Worm (Caenorhabditis elegans) whole organism, L2 larva: ENCODE data around the gene Y47D7A.6.

ENCODE experiments used
- F13H6.1 ChIP-seq: sonication (generic microtip); optimal IDR thresholded peaks from 2 replicates; lab custom pipeline; 2016; ENCODE audit warnings: missing genetic modification characterization, missing compliant biosample characterization
- Y55F3AM.14 ChIP-seq: fragments of 200-800 bp; sonication (Bioruptor generic); optimal IDR thresholded peaks from 2 replicates; lab custom pipeline; 2018; ENCODE audit warnings: mild to moderate bottlenecking, missing genetic modification characterization, missing compliant biosample characterization
- ceh-16 ChIP-seq: fragments of 150-350 bp; optimal IDR thresholded peaks from 2 replicates; lab custom pipeline; 2014; ENCODE audit warnings: missing biosample characterization, missing genetic modification characterization
- dmd-4 ChIP-seq: sonication (generic microtip); optimal IDR thresholded peaks from 2 replicates; lab custom pipeline; 2017; ENCODE audit warnings: missing biosample characterization, missing genetic modification characterization
- lin-13 ChIP-seq: fragments of 150-350 bp; optimal IDR thresholded peaks from 2 replicates; lab custom pipeline; 2014; ENCODE audit warnings: missing biosample characterization, missing genetic modification reagents, missing genetic modification characterization
- nhr-237 ChIP-seq: fragments of 150-350 bp; optimal IDR thresholded peaks from 2 replicates; lab custom pipeline; 2014; ENCODE audit warnings: missing biosample characterization, missing genetic modification characterization
- nhr-25 ChIP-seq: fragments of 150-350 bp; sonication (generic microtip); optimal IDR thresholded peaks from 3 replicates; lab custom pipeline; 2014; ENCODE audit warnings: missing biosample characterization, missing genetic modification characterization
- ztf-11 ChIP-seq: sonication (generic microtip); optimal IDR thresholded peaks from 2 replicates; lab custom pipeline; 2017; ENCODE audit warnings: missing biosample characterization, missing genetic modification characterization
- ztf-4 ChIP-seq: fragments of 150-350 bp; optimal IDR thresholded peaks from 2 replicates; lab custom pipeline; 2014; ENCODE audit warnings: missing biosample characterization, missing genetic modification characterization

DNA sequence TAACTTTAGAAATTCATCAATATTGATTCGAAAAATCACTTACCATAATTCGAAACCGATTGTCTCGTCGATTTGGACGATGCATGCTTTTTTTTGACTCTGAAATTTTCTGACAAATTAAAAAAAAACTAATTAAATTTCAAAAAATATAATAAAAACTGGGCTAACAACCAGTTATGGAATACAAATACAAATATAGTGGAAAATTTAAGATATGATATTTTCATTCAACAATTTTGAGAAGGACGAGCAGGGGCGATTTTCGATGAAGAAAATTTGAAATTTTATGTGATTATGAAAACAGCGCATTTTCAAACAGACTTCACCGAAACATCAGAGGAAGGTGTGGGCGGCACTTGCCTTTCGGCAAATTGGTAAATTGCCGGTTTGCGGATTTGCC is 35.7 kb downstream of the Y47D7A.6 start, which contains the start of gene F13A2.1:
- TF ChIP-seq ceh-16 (tag; lab: Kevin White, UChicago) (no peak), nhr-25 (tag; lab: Kevin White, UChicago) (no peak), ztf-11 (tag; lab: Kevin White, UChicago) (no peak), lin-13 (GFP tag; lab: Kevin White, UChicago) (no peak), F13H6.1 (no peak), ztf-4 (tag; lab: Kevin White, UChicago) (no peak), Y55F3AM.14 (no peak), nhr-237 (tag; lab: Kevin White, UChicago) (no peak), dmd-4 (tag; lab: Kevin White, UChicago) (no peak)
